Worm (Caenorhabditis elegans) whole organism, L4 larva: ENCODE results near the gene mesp-1.

Source experiments
- F10B5.3 ChIP-seq: sonication (generic microtip); optimal IDR thresholded peaks from 2 replicates; lab custom pipeline; 2016; ENCODE audit warnings: mild to moderate bottlenecking, missing genetic modification characterization, missing compliant biosample characterization
- F37D6.2 ChIP-seq: sonication (generic microtip); optimal IDR thresholded peaks from 2 replicates; lab custom pipeline; 2016; ENCODE audit warnings: mild to moderate bottlenecking, missing genetic modification characterization, missing compliant biosample characterization
- R02D3.7 ChIP-seq: fragments of 150-350 bp; sonication (generic microtip); optimal IDR thresholded peaks from 3 replicates; lab custom pipeline; 2014; ENCODE audit warnings: missing biosample characterization, missing genetic modification characterization
- T26A8.4 ChIP-seq: fragments of 200-800 bp; sonication (Bioruptor generic); IDR thresholded peaks from 2 replicates; pipeline ENCODE4 v1.3.6; 2022; ENCODE audit warnings: missing genetic modification characterization, missing compliant biosample characterization
- ZK337.2 ChIP-seq: fragments of 200-800 bp; sonication (Bioruptor generic); IDR thresholded peaks from 2 replicates; pipeline ENCODE4 v1.3.6; 2022; ENCODE audit warnings: missing genetic modification reagents, missing genetic modification characterization, missing compliant biosample characterization
- ZK546.5 ChIP-seq, 2 experiments: sonication (generic microtip); optimal IDR thresholded peaks; 2 replicates each; lab custom pipeline; 2017; ENCODE audit warnings: missing biosample characterization in 2 of 2, missing genetic modification characterization in 2 of 2
- aha-1 ChIP-seq: fragments of 150-350 bp; peaks from one replicate; lab custom pipeline; 2014; ENCODE audit warnings: missing biosample characterization, missing genetic modification characterization
- aly-2 ChIP-seq: sonication (generic microtip); optimal IDR thresholded peaks from 2 replicates; lab custom pipeline; 2018; ENCODE audit warnings: missing biosample characterization, missing genetic modification characterization
- arid-1 ChIP-seq: fragments of 200-800 bp; sonication (Bioruptor generic); conservative IDR thresholded peaks from 2 replicates; pipeline ENCODE4 v1.3.6; 2022; ENCODE audit warnings: missing genetic modification reagents, missing genetic modification characterization, missing compliant biosample characterization
- ceh-28 ChIP-seq: fragments of 150-350 bp; optimal IDR thresholded peaks from 2 replicates; lab custom pipeline; 2014; ENCODE audit warnings: missing biosample characterization, missing genetic modification reagents, missing genetic modification characterization
- ceh-62 ChIP-seq: sonication (generic microtip); optimal IDR thresholded peaks from 2 replicates; lab custom pipeline; 2017; ENCODE audit warnings: missing biosample characterization, missing genetic modification characterization
- ces-1 ChIP-seq: fragments of 150-350 bp; sonication (generic microtip); optimal IDR thresholded peaks from 4 replicates; lab custom pipeline; 2014; ENCODE audit warnings: missing biosample characterization, missing genetic modification reagents, missing genetic modification characterization
- cey-2 ChIP-seq: sonication (generic microtip); optimal IDR thresholded peaks from 3 replicates; lab custom pipeline; 2017; ENCODE audit warnings: missing genetic modification characterization, mild to moderate bottlenecking, missing compliant biosample characterization, antibody characterized with exemption, borderline replicate concordance; ENCODE audit not compliant: insufficient read depth
- ctbp-1 ChIP-seq: fragments of 200-800 bp; sonication (Bioruptor generic); IDR thresholded peaks from 2 replicates; pipeline ENCODE4 v1.3.6; 2022; ENCODE audit warnings: missing genetic modification reagents, missing genetic modification characterization, missing compliant biosample characterization
- daf-19 ChIP-seq: fragments of 200-800 bp; sonication (Bioruptor generic); conservative IDR thresholded peaks from 2 replicates; pipeline ENCODE4 v1.3.6; 2022; ENCODE audit warnings: missing genetic modification characterization, missing compliant biosample characterization
- dmd-9 ChIP-seq: fragments of 200-800 bp; sonication (Bioruptor generic); IDR thresholded peaks from 2 replicates; pipeline ENCODE4 v1.3.6; 2022; ENCODE audit warnings: missing genetic modification reagents, missing genetic modification characterization, missing compliant biosample characterization
- hif-1 ChIP-seq, 2 experiments: sonication (generic microtip); optimal IDR thresholded peaks; 2 replicates each; lab custom pipeline; 2016 to 2017; ENCODE audit warnings: missing compliant biosample characterization in 2 of 2, missing genetic modification characterization in 2 of 2, missing genetic modification reagents in 2 of 2, missing genotype in 2 of 2, mild to moderate bottlenecking in 1 of 2
- hlh-30 ChIP-seq: sonication (generic microtip); optimal IDR thresholded peaks from 2 replicates; lab custom pipeline; 2017; ENCODE audit warnings: antibody characterized with exemption, mild to moderate bottlenecking, missing genetic modification characterization, missing compliant biosample characterization; ENCODE audit not compliant: insufficient read depth
- hmg-1.1 ChIP-seq: fragments of 200-800 bp; sonication (Bioruptor generic); IDR thresholded peaks from 2 replicates; pipeline ENCODE4 v1.3.6; 2022; ENCODE audit warnings: missing genetic modification reagents, missing genetic modification characterization, missing compliant biosample characterization
- jun-1 ChIP-seq: fragments of 150-350 bp; optimal IDR thresholded peaks from 2 replicates; lab custom pipeline; 2014; ENCODE audit warnings: missing biosample characterization, missing genetic modification reagents, missing genetic modification characterization
- lin-1 ChIP-seq: fragments of 200-800 bp; sonication (Bioruptor generic); IDR thresholded peaks from 2 replicates; pipeline ENCODE4 v1.3.6; 2022; ENCODE audit warnings: missing genetic modification reagents, missing genetic modification characterization, missing compliant biosample characterization
- lin-15B ChIP-seq: fragments of 150-350 bp; sonication (generic microtip); optimal IDR thresholded peaks from 3 replicates; lab custom pipeline; 2014; ENCODE audit warnings: missing biosample characterization, missing genetic modification characterization
- lin-29 ChIP-seq: fragments of 200-800 bp; sonication (Bioruptor generic); IDR thresholded peaks from 2 replicates; pipeline ENCODE4 v1.3.6; 2022; ENCODE audit warnings: missing genetic modification reagents, missing genetic modification characterization, missing compliant biosample characterization
- madf-5 ChIP-seq, 2 experiments: fragments of 200-800 bp; sonication (Bioruptor generic); IDR thresholded peaks; 2 replicates each; pipeline ENCODE4 v1.3.6; 2022; ENCODE audit warnings: missing compliant biosample characterization in 2 of 2, missing genetic modification characterization in 2 of 2
- madf-9 ChIP-seq: fragments of 200-800 bp; sonication (Bioruptor generic); conservative IDR thresholded peaks from 2 replicates; pipeline ENCODE4 v1.3.6; 2022; ENCODE audit warnings: missing genetic modification reagents, missing genetic modification characterization, missing compliant biosample characterization
- mdl-1 ChIP-seq, 2 experiments: fragments of 150-350 bp in 1 of 2; sonication (generic microtip) in 1 of 2; optimal IDR thresholded peaks; 2 replicates each; lab custom pipeline; 2014 to 2017; ENCODE audit warnings: missing biosample characterization in 2 of 2, missing genetic modification characterization in 2 of 2
- mep-1 ChIP-seq: fragments of 150-350 bp; sonication (generic microtip); optimal IDR thresholded peaks from 3 replicates; lab custom pipeline; 2014; ENCODE audit warnings: missing biosample characterization, missing genetic modification characterization
- mes-2 ChIP-seq: sonication (generic microtip); optimal IDR thresholded peaks from 2 replicates; lab custom pipeline; 2016; ENCODE audit warnings: missing genotype, mild to moderate bottlenecking, missing genetic modification characterization, missing compliant biosample characterization; ENCODE audit not compliant: poor library complexity, severe bottlenecking
- nhr-10 ChIP-seq: fragments of 150-350 bp; optimal IDR thresholded peaks from 2 replicates; lab custom pipeline; 2014; ENCODE audit warnings: missing biosample characterization, missing genetic modification characterization
- nhr-111 ChIP-seq: fragments of 200-800 bp; sonication (Bioruptor generic); optimal IDR thresholded peaks from 2 replicates; lab custom pipeline; 2018; ENCODE audit warnings: mild to moderate bottlenecking, missing genetic modification characterization, missing compliant biosample characterization
- nhr-25 ChIP-seq: sonication (generic microtip); optimal IDR thresholded peaks from 2 replicates; lab custom pipeline; 2017; ENCODE audit warnings: missing genetic modification characterization, mild to moderate bottlenecking, missing compliant biosample characterization, antibody characterized with exemption, moderate library complexity, borderline replicate concordance; ENCODE audit not compliant: insufficient read depth
- nhr-28 ChIP-seq: fragments of 150-350 bp; optimal IDR thresholded peaks from 2 replicates; lab custom pipeline; 2014; ENCODE audit warnings: missing biosample characterization, missing genetic modification characterization
- nhr-41 ChIP-seq: fragments of 200-800 bp; sonication (Bioruptor generic); IDR thresholded peaks from 2 replicates; pipeline ENCODE4 v1.3.6; 2022; ENCODE audit warnings: missing genetic modification reagents, missing genetic modification characterization, missing compliant biosample characterization
- nhr-42 ChIP-seq: fragments of 200-800 bp; sonication (Bioruptor generic); IDR thresholded peaks from 2 replicates; pipeline ENCODE4 v1.3.6; 2022; ENCODE audit warnings: missing genetic modification characterization, missing compliant biosample characterization
- nhr-48 ChIP-seq: sonication (generic microtip); optimal IDR thresholded peaks from 2 replicates; lab custom pipeline; 2016; ENCODE audit warnings: mild to moderate bottlenecking, missing genetic modification characterization, missing compliant biosample characterization
- nhr-76 ChIP-seq: fragments of 150-350 bp; optimal IDR thresholded peaks from 2 replicates; lab custom pipeline; 2014; ENCODE audit warnings: missing biosample characterization, missing genetic modification characterization
- pqm-1 ChIP-seq: sonication (generic microtip); optimal IDR thresholded peaks from 2 replicates; lab custom pipeline; 2017; ENCODE audit warnings: missing biosample characterization, missing genetic modification characterization
- sdz-12 ChIP-seq: fragments of 200-800 bp; sonication (Bioruptor generic); optimal IDR thresholded peaks from 2 replicates; lab custom pipeline; 2018; ENCODE audit warnings: mild to moderate bottlenecking, missing genetic modification characterization, missing compliant biosample characterization
- set-16 ChIP-seq: fragments of 200-800 bp; sonication (Bioruptor generic); IDR thresholded peaks from 2 replicates; pipeline ENCODE4 v1.3.6; 2022; ENCODE audit warnings: missing genetic modification reagents, missing genetic modification characterization, missing compliant biosample characterization
- skn-1 ChIP-seq: fragments of 150-350 bp; optimal IDR thresholded peaks from 2 replicates; lab custom pipeline; 2014; ENCODE audit warnings: missing biosample characterization, missing genetic modification characterization
- tra-1 ChIP-seq: fragments of 200-800 bp; sonication (Bioruptor generic); IDR thresholded peaks from 2 replicates; pipeline ENCODE4 v1.3.6; 2022; ENCODE audit warnings: missing genetic modification reagents, missing genetic modification characterization, missing compliant biosample characterization
- unc-39 ChIP-seq: sonication (generic microtip); optimal IDR thresholded peaks from 2 replicates; lab custom pipeline; 2017; ENCODE audit warnings: missing biosample characterization, missing genetic modification characterization
- unc-62 ChIP-seq, 3 experiments: fragments of 150-350 bp in 1 of 3; sonication (generic microtip); optimal IDR thresholded peaks in 2 of 3; peaks in 1 of 3; 1 replicate in 1 of 3; 2 replicates in 2 of 3; lab custom pipeline; 2014 to 2017; ENCODE audit warnings: missing biosample characterization in 3 of 3, missing genetic modification characterization in 3 of 3, missing genetic modification reagents in 3 of 3, missing genotype in 1 of 3
- zfp-2 ChIP-seq: sonication (generic microtip); optimal IDR thresholded peaks from 2 replicates; lab custom pipeline; 2016; ENCODE audit warnings: mild to moderate bottlenecking, missing genetic modification characterization, missing compliant biosample characterization
- zfp-3 ChIP-seq: fragments of 200-800 bp; sonication (Bioruptor generic); conservative IDR thresholded peaks from 2 replicates; pipeline ENCODE4 v1.3.6; 2022; ENCODE audit warnings: missing genetic modification reagents, missing genetic modification characterization, missing compliant biosample characterization
- ztf-7 ChIP-seq: fragments of 150-350 bp; optimal IDR thresholded peaks from 2 replicates; lab custom pipeline; 2014; ENCODE audit warnings: missing biosample characterization, missing genetic modification characterization

Gene mesp-1

DNA sequence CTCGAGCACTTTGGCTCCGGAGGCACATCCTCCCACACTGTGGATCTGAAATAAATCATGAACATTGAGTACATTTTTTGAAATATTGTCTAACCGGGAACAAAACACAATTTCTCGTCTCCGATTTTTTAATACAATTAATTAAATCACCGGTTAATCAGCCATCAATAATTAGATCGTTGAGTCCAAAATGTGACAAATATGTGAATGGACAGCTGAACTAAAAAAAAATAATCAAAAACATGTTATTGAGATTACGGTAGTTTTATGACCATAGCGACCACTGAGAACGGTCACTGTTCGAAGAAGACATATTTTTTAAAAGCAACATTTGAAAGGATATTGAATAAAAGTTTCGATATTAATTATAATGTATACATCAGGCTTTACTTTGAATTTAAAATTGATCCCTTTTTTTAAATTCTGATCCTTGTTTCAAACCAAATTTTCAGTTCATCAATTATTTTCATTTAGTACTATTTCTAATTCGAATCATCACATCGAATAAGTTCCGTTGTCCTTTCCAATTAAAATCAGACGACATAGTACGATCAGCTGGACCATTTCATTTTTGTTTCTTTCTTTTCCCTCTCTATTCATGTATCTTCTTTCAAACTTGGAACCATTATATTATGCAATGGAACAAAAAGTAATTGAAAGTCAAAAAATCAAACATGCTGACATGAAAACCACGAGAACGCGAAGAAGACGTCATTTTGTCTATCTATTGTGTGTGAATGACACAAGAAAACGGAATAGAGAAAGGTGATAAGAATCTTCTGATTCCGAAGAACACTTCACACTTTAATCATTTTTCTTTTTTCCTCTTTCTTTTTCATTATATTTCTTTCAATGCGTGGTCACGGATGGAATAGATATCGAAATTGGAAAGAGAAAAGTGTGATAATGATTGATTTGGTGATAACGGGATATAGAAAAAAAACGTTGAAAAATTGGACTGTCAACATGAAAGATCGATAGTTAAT, 31.2 kb downstream of the mesp-1 start (continued):
- TF ChIP-seq mdl-1 (tag; optimal IDR thresholded peaks at IDR 0.05; lab: Kevin White, UChicago): peak; percentile 46 to 94
- TF ChIP-seq dmd-9: no peak
- 0 out of 2 replicates have a peak, but pooled peaks have one; percentile 35 for TF ChIP-seq nhr-41 (GFP tag; lab: Robert Waterston, UW)
- TF ChIP-seq madf-9: no peak
- peak; percentile 98 for TF ChIP-seq aha-1 (tag; lab: Kevin White, UChicago)
- peak; percentile 88; the same call in 1 of the 2 replicates for TF ChIP-seq lin-1 (GFP tag; lab: Robert Waterston, UW)
- TF ChIP-seq ces-1 (GFP tag; lab: Kevin White, UChicago): no peak
- TF ChIP-seq nhr-25 (tag; lab: Kevin White, UChicago): peak; percentile 74
- TF ChIP-seq arid-1 (GFP tag; lab: Robert Waterston, UW): no peak
- peak; percentile 61; the same call in 1 of the 2 replicates for TF ChIP-seq zfp-3
- peak; percentile 90 for TF ChIP-seq nhr-10 (tag; lab: Kevin White, UChicago)
- TF ChIP-seq lin-29: no peak
- TF ChIP-seq zfp-2 (tag; lab: Kevin White, UChicago): no peak
- TF ChIP-seq mes-2 (tag; lab: Kevin White, UChicago): peak; percentile 40
- TF ChIP-seq T26A8.4 (GFP tag; lab: Robert Waterston, UW): peak; percentile 42; the same call in 1 of the 2 replicates
- peak; percentile 47 for TF ChIP-seq jun-1 (tag; lab: Kevin White, UChicago)
- no peak for TF ChIP-seq set-16
- peak in 1 of 2 experiments; percentile 61 for TF ChIP-seq hif-1 (tag; optimal IDR thresholded peaks at IDR 0.05; lab: Kevin White, UChicago)
- TF ChIP-seq nhr-111 (GFP tag; lab: Kevin White, UChicago): no peak

DNA sequence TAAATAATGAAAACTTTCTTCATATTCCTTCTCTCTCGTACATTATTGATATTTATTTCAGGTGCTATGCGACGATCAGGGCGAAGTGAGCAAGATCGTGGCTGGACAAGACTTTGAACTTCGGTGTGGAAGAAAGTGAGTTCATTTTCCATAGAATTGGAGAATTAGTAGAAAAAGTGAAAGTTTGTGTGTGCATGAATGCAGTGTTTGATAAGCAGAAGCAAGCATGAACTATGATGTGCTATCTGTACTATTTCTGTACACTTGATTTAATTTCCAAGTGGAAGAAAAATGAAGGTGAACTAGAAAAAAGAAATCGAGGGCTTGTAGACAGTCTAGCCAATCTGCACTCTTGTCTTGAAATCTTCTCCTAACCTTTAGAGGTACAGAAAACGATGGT, 32.9 kb downstream of the mesp-1 start:
- no peak for TF ChIP-seq daf-19
- peak; percentile 69 for TF ChIP-seq nhr-28 (tag; lab: Kevin White, UChicago)
- no peak for TF ChIP-seq R02D3.7 (tag; lab: Kevin White, UChicago)
- no peak for TF ChIP-seq ceh-62 (tag; lab: Kevin White, UChicago)
- TF ChIP-seq ZK337.2: no peak
- peak; percentile 68 for TF ChIP-seq pqm-1 (tag; lab: Kevin White, UChicago)
- peak; percentile 28 for TF ChIP-seq hlh-30 (tag; lab: Kevin White, UChicago)
- no peak for TF ChIP-seq hif-1 (tag; optimal IDR thresholded peaks at IDR 0.05; lab: Kevin White, UChicago)
- no peak for TF ChIP-seq sdz-12 (GFP tag; lab: Kevin White, UChicago)
- no peak for TF ChIP-seq skn-1 (tag; lab: Kevin White, UChicago)
- TF ChIP-seq ceh-28: no peak
- TF ChIP-seq nhr-25 (tag; lab: Kevin White, UChicago): no peak
- no peak for TF ChIP-seq zfp-3
- no peak for TF ChIP-seq aly-2 (tag; lab: Kevin White, UChicago)
- no peak for TF ChIP-seq ctbp-1
- peak; percentile 13 for TF ChIP-seq aha-1 (tag; lab: Kevin White, UChicago)
- no peak for TF ChIP-seq unc-39 (tag; lab: Kevin White, UChicago)
- TF ChIP-seq madf-5 (GFP tag; IDR thresholded peaks at IDR 0.05; lab: Robert Waterston, UW): no peak
- TF ChIP-seq lin-15B (tag; lab: Kevin White, UChicago): no peak
- TF ChIP-seq arid-1 (GFP tag; lab: Robert Waterston, UW): no peak
- TF ChIP-seq nhr-42 (GFP tag; lab: Robert Waterston, UW): no peak
- no peak for TF ChIP-seq cey-2
- peak in 1 of 2 experiments; percentile 96 for TF ChIP-seq unc-62 (GFP tag; optimal IDR thresholded peaks at IDR 0.05 in 1 of 2; lab: Kevin White, UChicago)
- no peak for TF ChIP-seq unc-62 (tag; optimal IDR thresholded peaks at IDR 0.05; lab: Kevin White, UChicago)
- TF ChIP-seq F10B5.3 (tag; lab: Kevin White, UChicago): no peak
- no peak for TF ChIP-seq hmg-1.1 (GFP tag; lab: Robert Waterston, UW)
- TF ChIP-seq mep-1 (tag; lab: Kevin White, UChicago): peak; percentile 33
- no peak for TF ChIP-seq ZK546.5 (tag; optimal IDR thresholded peaks at IDR 0.05; lab: Kevin White, UChicago)
- TF ChIP-seq nhr-76 (tag; lab: Kevin White, UChicago): no peak
- peak; percentile 70 for TF ChIP-seq nhr-48 (tag; lab: Kevin White, UChicago)
- 0 out of 2 replicates have a peak, but pooled peaks have one; percentile 33 for TF ChIP-seq tra-1 (GFP tag; lab: Robert Waterston, UW)
- TF ChIP-seq F37D6.2: no peak
- no peak for TF ChIP-seq dmd-9
- no peak for TF ChIP-seq ztf-7 (tag; lab: Kevin White, UChicago)
